Fruit fly (Drosophila melanogaster): ENCODE results near the gene CG7810.

DNA sequence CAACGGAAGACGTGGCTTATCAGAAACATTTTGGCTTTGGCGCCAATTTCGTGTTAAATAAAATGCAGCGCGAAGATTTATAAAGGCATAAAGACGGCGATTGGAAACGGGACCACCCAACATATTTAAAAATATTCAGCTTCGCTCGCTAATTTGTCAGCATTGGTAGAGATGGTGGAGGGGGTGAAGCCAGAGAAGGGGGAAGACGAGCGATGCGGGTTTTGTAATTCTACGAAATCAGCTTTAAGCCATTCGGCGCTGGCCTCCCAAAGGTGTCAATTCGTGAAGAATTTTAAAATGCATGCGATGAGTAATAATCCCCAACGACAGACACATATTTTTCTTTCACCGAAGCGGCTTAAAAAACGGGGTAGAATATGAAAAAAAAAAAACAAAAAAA is 17.0 kb downstream of the CG7810 start:
- TF ChIP-seq CG13204 (GFP tag; optimal IDR thresholded peaks at IDR 0.05) = no peak
- no peak for TF ChIP-seq CG14655 (GFP tag; optimal IDR thresholded peaks at IDR 0.05)
- no peak for TF ChIP-seq Pif1B (GFP tag; optimal IDR thresholded peaks at IDR 0.05)
- no peak for TF ChIP-seq fd96Ca (GFP tag; IDR thresholded peaks at IDR 0.05)
- no peak for TF ChIP-seq CG9948 (tag; optimal IDR thresholded peaks at IDR 0.05)
- no peak for TF ChIP-seq rn (GFP tag; IDR thresholded peaks at IDR 0.05)
- no peak for TF ChIP-seq CG4496 (GFP tag; IDR thresholded peaks at IDR 0.05)
- TF ChIP-seq Ets98B (GFP tag; IDR thresholded peaks at IDR 0.05) = no peak
- TF ChIP-seq gl (tag; optimal IDR thresholded peaks at IDR 0.05) = no peak
- no peak for TF ChIP-seq EcR (GFP tag; optimal IDR thresholded peaks at IDR 0.05)
- no peak for TF ChIP-seq Pif1A (GFP tag; optimal IDR thresholded peaks at IDR 0.05)
- TF ChIP-seq CG32121 (GFP tag; IDR thresholded peaks at IDR 0.05) = no peak
